Worm (Caenorhabditis elegans): ENCODE data around the gene ZC204.14.

DNA sequence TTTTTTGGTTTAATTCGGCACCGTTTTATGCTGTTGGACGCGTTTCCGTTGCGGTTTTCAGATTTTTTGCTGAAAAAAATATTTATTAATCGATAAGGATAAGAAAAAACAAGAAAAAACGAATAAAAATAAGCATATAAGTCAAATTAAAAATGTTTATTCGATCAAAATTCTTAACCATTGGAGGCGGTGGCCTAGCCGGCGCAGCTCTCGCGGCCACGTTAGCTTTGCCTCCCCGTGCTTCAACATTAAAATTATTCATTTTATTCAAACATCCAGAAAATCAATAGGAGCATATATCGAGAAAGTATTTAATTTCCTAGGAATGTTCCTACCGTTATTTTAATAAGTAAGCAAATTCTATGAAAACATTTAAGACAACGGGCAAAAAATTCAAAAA is at the start of gene ZC204.14:
- no peak for TF ChIP-seq ztf-29 (GFP tag; IDR thresholded peaks at IDR 0.05)
- TF ChIP-seq flt-1 (GFP tag; IDR thresholded peaks at IDR 0.05) = no peak
- no peak for TF ChIP-seq ztf-23 (GFP tag; IDR thresholded peaks at IDR 0.05)
- no peak for TF ChIP-seq ref-1 (GFP tag; conservative IDR thresholded peaks at IDR 0.05)
- no peak for TF ChIP-seq klf-2 (GFP tag; conservative IDR thresholded peaks at IDR 0.05)
- TF ChIP-seq tab-1 (GFP tag; IDR thresholded peaks at IDR 0.05) = no peak
- TF ChIP-seq cog-1 (tag; optimal IDR thresholded peaks at IDR 0.05) = no peak
- no peak for TF ChIP-seq T22C8.4 (GFP tag; IDR thresholded peaks at IDR 0.05)
- TF ChIP-seq med-1 (GFP tag; optimal IDR thresholded peaks at IDR 0.05; ENCODE audit: insufficient read depth) = no peak

Data from whole organism, midembryonic.